Worm (Caenorhabditis elegans) whole organism, L4 larva: ENCODE data around the gene nprl-2.

Source experiments
- F10B5.3 ChIP-seq: sonication (generic microtip); optimal IDR thresholded peaks from 2 replicates; lab custom pipeline; 2016; ENCODE audit warnings: mild to moderate bottlenecking, missing genetic modification characterization, missing compliant biosample characterization
- T26A8.4 ChIP-seq: fragments of 200-800 bp; sonication (Bioruptor generic); IDR thresholded peaks from 2 replicates; pipeline ENCODE4 v1.3.6; 2022; ENCODE audit warnings: missing genetic modification characterization, missing compliant biosample characterization
- ceh-20 ChIP-seq: fragments of 200-800 bp; sonication (Bioruptor generic); IDR thresholded peaks from 2 replicates; pipeline ENCODE4 v1.3.6; 2022; ENCODE audit warnings: missing genetic modification reagents, missing genetic modification characterization, missing compliant biosample characterization
- ceh-82 ChIP-seq: sonication (generic microtip); optimal IDR thresholded peaks from 2 replicates; lab custom pipeline; 2017; ENCODE audit warnings: missing biosample characterization, missing genetic modification characterization
- duxl-1 ChIP-seq: sonication (generic microtip); optimal IDR thresholded peaks from 2 replicates; lab custom pipeline; 2016; ENCODE audit warnings: mild to moderate bottlenecking, missing genetic modification characterization, moderate library complexity, missing compliant biosample characterization; ENCODE audit not compliant: poor library complexity
- fos-1 ChIP-seq: fragments of 150-350 bp; optimal IDR thresholded peaks from 2 replicates; lab custom pipeline; 2014; ENCODE audit warnings: missing biosample characterization, missing genetic modification characterization
- pha-4 ChIP-seq, 2 experiments: fragments of 150-350 bp in 1 of 2; fragments of 200-800 bp in 1 of 2; sonication (Bioruptor generic) in 1 of 2; IDR thresholded peaks in 1 of 2; optimal IDR thresholded peaks in 1 of 2; 2 replicates each; pipeline versions ENCODE4 v1.3.6 to Lab custom; 2014 to 2022; ENCODE audit warnings: missing genetic modification characterization in 2 of 2, missing genetic modification reagents in 2 of 2, missing biosample characterization in 1 of 2, missing compliant biosample characterization in 1 of 2
- pqm-1 ChIP-seq: sonication (generic microtip); optimal IDR thresholded peaks from 2 replicates; lab custom pipeline; 2017; ENCODE audit warnings: missing biosample characterization, missing genetic modification characterization
- snpc-1.2 ChIP-seq: fragments of 200-800 bp; sonication (Bioruptor generic); IDR thresholded peaks from 2 replicates; pipeline ENCODE4 v1.3.6; 2022; ENCODE audit warnings: missing genetic modification reagents, missing genetic modification characterization, missing compliant biosample characterization
- zip-11 ChIP-seq: fragments of 200-800 bp; sonication (Bioruptor generic); IDR thresholded peaks from 2 replicates; pipeline ENCODE4 v1.3.6; 2022; ENCODE audit warnings: missing genetic modification characterization, missing compliant biosample characterization

- TF ChIP-seq pha-4 (GFP tag; IDR thresholded peaks at IDR 0.05; lab: Robert Waterston, UW), result no peak
- TF ChIP-seq pha-4 (tag; optimal IDR thresholded peaks at IDR 0.05; lab: Kevin White, UChicago), result no peak
- no peak for TF ChIP-seq ceh-20
- TF ChIP-seq pqm-1 (tag; lab: Kevin White, UChicago), result no peak
- TF ChIP-seq ceh-82, result no peak
- TF ChIP-seq snpc-1.2, result no peak
- no peak for TF ChIP-seq F10B5.3 (tag; lab: Kevin White, UChicago)
- TF ChIP-seq duxl-1 (tag; lab: Kevin White, UChicago), result no peak
- TF ChIP-seq fos-1 (tag; lab: Kevin White, UChicago), result no peak
- TF ChIP-seq zip-11 (GFP tag; lab: Robert Waterston, UW), result no peak
- TF ChIP-seq T26A8.4 (GFP tag; lab: Robert Waterston, UW), result no peak
Measured at ce11 chrIV:7542485-7543001, 14.1 kb upstream of the nprl-2 start, which contains the start of gene R05G6.10.
